Worm (Caenorhabditis elegans) whole organism, early embryonic: ENCODE results near the gene fbxl-2.

Experiments used
- B0310.2 ChIP-seq: sonication (generic microtip); optimal IDR thresholded peaks from 2 replicates; lab custom pipeline; 2016; ENCODE audit warnings: mild to moderate bottlenecking, missing genetic modification characterization, missing compliant biosample characterization
- F13C5.2 ChIP-seq: sonication (generic microtip); optimal IDR thresholded peaks from 2 replicates; lab custom pipeline; 2017; ENCODE audit warnings: mild to moderate bottlenecking, missing genetic modification characterization, inconsistent platforms, missing compliant biosample characterization
- aly-1 ChIP-seq: sonication (generic microtip); optimal IDR thresholded peaks from 2 replicates; lab custom pipeline; 2016; ENCODE audit warnings: missing genetic modification characterization, missing compliant biosample characterization
- ama-1 ChIP-seq: fragments of 150-350 bp; optimal IDR thresholded peaks from 2 replicates; lab custom pipeline; 2014
- ceh-13 ChIP-seq: fragments of 200-800 bp; sonication (Bioruptor generic); optimal IDR thresholded peaks from 2 replicates; lab custom pipeline; 2018; ENCODE audit warnings: mild to moderate bottlenecking, missing genetic modification characterization, missing compliant biosample characterization
- ceh-36 ChIP-seq: sonication (generic microtip); optimal IDR thresholded peaks from 2 replicates; lab custom pipeline; 2016; ENCODE audit warnings: missing genetic modification characterization, inconsistent platforms, missing compliant biosample characterization
- ets-7 ChIP-seq: sonication (generic microtip); optimal IDR thresholded peaks from 2 replicates; lab custom pipeline; 2016; ENCODE audit warnings: missing genotype, missing genetic modification characterization, missing compliant biosample characterization
- flt-1 ChIP-seq: fragments of 200-800 bp; sonication (Bioruptor generic); IDR thresholded peaks from 2 replicates; pipeline ENCODE4 v1.3.6; 2022; ENCODE audit warnings: missing genetic modification characterization, missing compliant biosample characterization
- hmbx-1 ChIP-seq: sonication (generic microtip); optimal IDR thresholded peaks from 2 replicates; lab custom pipeline; 2016; ENCODE audit warnings: mild to moderate bottlenecking, missing genetic modification characterization, missing compliant biosample characterization
- hmg-4 ChIP-seq: fragments of 200-800 bp; sonication (Bioruptor generic); optimal IDR thresholded peaks from 2 replicates; lab custom pipeline; 2018; ENCODE audit warnings: mild to moderate bottlenecking, missing genetic modification characterization, missing compliant biosample characterization
- hnd-1 ChIP-seq: sonication (generic microtip); optimal IDR thresholded peaks from 2 replicates; lab custom pipeline; 2016; ENCODE audit warnings: missing genetic modification characterization, missing compliant biosample characterization
- pes-1 ChIP-seq: fragments of 200-800 bp; sonication (Bioruptor generic); IDR thresholded peaks from 2 replicates; pipeline ENCODE4 v1.3.6; 2022; ENCODE audit warnings: missing genetic modification reagents, missing genetic modification characterization, missing compliant biosample characterization
- scrt-1 ChIP-seq: fragments of 200-800 bp; sonication (Bioruptor generic); IDR thresholded peaks from 2 replicates; pipeline ENCODE4 v1.3.6; 2022; ENCODE audit warnings: missing genetic modification characterization, missing compliant biosample characterization
- sea-1 ChIP-seq: fragments of 200-800 bp; sonication (Bioruptor generic); conservative IDR thresholded peaks from 2 replicates; pipeline ENCODE4 v1.3.6; 2022; ENCODE audit warnings: missing genetic modification characterization, missing compliant biosample characterization
- tbx-11 ChIP-seq: fragments of 200-800 bp; sonication (Bioruptor generic); IDR thresholded peaks from 2 replicates; pipeline ENCODE4 v1.3.6; 2022; ENCODE audit warnings: missing genetic modification characterization, missing compliant biosample characterization
- tbx-37 ChIP-seq: fragments of 200-800 bp; sonication (Bioruptor generic); conservative IDR thresholded peaks from 2 replicates; pipeline ENCODE4 v1.3.6; 2022; ENCODE audit warnings: missing genetic modification reagents, missing genetic modification characterization, missing compliant biosample characterization
- tra-4 ChIP-seq: sonication (generic microtip); optimal IDR thresholded peaks from 2 replicates; lab custom pipeline; 2017; ENCODE audit warnings: missing genetic modification characterization, missing compliant biosample characterization

The fbxl-2 gene

DNA sequence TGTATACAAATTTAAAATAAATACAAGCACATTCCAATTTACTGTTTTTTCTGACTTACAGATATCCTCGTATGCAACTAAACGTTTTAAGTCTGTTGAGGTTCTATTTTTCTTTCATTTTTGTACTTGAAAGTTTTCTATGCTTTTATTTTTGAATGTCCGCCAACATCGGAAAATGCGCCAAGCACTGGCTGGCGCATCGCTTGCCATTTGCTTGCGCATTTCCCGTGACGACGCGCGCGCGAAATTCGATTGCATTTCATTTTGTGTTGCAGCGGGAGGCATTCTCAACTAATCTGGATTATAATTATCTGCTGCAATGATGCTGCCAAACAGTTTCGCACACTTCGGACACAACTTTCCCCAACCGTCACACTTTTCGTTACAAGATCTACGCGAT lies at the start of gene fbxl-2:
Gene fbxl-2 (plus strand): TSS at position 278 of the 400 bp plus-strand sequence.
- TF ChIP-seq hnd-1 (peak; percentile 40), ceh-36 (tag; lab: Kevin White, UChicago) (peak; percentile 56), B0310.2 (tag; lab: Kevin White, UChicago) (peak; percentile 34), sea-1 (GFP tag; lab: Robert Waterston, UW) (peak; percentile 44; the same call in 1 of the 2 replicates), scrt-1 (GFP tag; lab: Robert Waterston, UW) (0 out of 2 replicates have a peak, but pooled peaks have one; percentile 65), aly-1 (tag; lab: Kevin White, UChicago) (no peak), tbx-37 (no peak), hmg-4 (GFP tag; lab: Kevin White, UChicago) (peak; percentile 71), F13C5.2 (tag; lab: Kevin White, UChicago) (peak; percentile 94), flt-1 (peak; percentile 80; the same call in 1 of the 2 replicates), ceh-13 (GFP tag; lab: Kevin White, UChicago) (no peak), ets-7 (peak; percentile 10), tbx-11 (GFP tag; lab: Robert Waterston, UW) (peak; percentile 56; the same call in 1 of the 2 replicates)

DNA sequence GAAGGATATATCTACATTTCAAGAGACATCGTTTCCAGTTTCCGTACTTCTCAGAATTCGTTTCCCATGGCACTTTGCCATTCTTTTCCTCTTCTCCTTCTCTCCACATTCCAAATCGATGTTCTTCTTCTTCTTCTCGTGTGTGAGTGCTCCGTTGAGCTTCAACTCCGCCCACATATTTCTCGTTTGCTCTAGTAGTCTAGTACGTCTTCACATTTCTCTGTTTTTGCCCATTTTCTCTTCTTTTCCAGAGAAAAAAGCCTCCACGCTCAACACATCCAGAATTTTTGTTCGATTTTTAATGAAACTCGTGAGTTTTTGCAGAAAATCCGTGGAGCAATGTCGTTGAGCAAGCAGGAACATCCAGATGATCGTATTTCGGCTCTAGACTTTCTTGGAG lies 48.2 kb upstream of the fbxl-2 start, which contains the start of gene T04A8.18:
Gene T04A8.18 (plus strand): TSS at position 301 of the 400 bp plus-strand sequence.
- TF ChIP-seq tra-4 = no peak
- no peak for TF ChIP-seq tbx-11 (GFP tag; lab: Robert Waterston, UW)
- TF ChIP-seq sea-1 (GFP tag; lab: Robert Waterston, UW) = no peak
- TF ChIP-seq F13C5.2 (tag; lab: Kevin White, UChicago) = no peak
- TF ChIP-seq scrt-1 (GFP tag; lab: Robert Waterston, UW) = no peak
- TF ChIP-seq B0310.2 (tag; lab: Kevin White, UChicago) = no peak
- no peak for TF ChIP-seq ceh-13 (GFP tag; lab: Kevin White, UChicago)
- no peak for TF ChIP-seq hmbx-1 (tag; lab: Kevin White, UChicago)
- no peak for TF ChIP-seq tbx-37

DNA sequence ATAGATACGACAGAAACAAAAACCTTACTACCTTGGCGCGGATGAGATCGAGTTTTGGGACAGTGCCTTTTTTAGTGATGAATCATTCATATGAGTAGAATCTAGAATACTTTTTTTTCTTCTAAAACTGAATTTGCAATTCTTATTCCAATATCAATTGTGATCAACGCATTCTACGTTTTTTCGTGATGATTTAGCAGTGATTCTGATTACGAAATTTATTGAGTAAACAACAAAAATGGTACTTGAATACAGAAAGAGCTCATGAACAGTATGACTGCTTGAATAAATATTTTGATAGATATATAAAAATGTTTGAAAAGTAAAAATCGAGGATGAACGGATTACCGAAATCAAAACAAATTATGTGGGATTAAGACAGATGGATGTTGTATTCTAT lies 42.0 kb upstream of the fbxl-2 start, which contains the start of gene him-18:
Gene him-18 (minus strand): TSS at position 101 of the 400 bp plus-strand sequence.
- TF ChIP-seq sea-1 (GFP tag; lab: Robert Waterston, UW) (no peak), tbx-37 (no peak), ets-7 (no peak), tbx-11 (GFP tag; lab: Robert Waterston, UW) (no peak), B0310.2 (tag; lab: Kevin White, UChicago) (no peak), ama-1 (lab: Kevin White, UChicago) (no peak), aly-1 (tag; lab: Kevin White, UChicago) (no peak), F13C5.2 (tag; lab: Kevin White, UChicago) (no peak), pes-1 (GFP tag; lab: Robert Waterston, UW) (no peak), ceh-36 (tag; lab: Kevin White, UChicago) (no peak), hmbx-1 (tag; lab: Kevin White, UChicago) (no peak), ceh-13 (GFP tag; lab: Kevin White, UChicago) (no peak), tra-4 (no peak)

DNA sequence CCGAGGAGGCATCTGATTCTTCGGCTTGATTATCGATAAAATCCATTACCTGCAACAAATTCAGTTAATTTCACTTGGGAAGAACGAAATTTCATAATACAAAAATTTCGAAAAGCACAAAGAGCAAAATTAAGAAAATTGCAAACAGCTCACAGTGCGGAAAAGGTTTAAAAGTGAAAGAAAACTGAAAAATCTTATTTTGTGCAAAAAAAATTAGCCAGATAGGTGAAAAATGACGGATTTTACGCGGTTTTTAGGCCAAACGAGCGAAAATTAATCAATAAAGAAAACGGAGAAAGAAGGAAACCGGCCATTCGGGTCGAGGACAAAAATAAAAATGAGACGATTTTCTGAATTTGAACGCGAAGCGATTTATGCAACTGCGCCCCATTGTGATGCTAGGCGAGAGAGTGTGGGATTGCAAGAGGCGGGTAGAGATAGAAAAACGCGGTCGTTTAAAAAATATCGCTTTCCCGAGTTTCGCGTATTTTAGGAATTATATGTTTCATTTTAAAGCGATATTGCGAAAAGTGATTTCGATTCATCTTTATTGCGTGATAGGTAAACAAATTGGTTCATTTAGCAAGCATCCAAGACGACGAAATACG lies 36.3 kb upstream of the fbxl-2 start, which contains the start of gene emb-5:
Gene emb-5 (minus strand): TSS at position 51 of the 608 bp plus-strand sequence.
- no peak for TF ChIP-seq scrt-1 (GFP tag; lab: Robert Waterston, UW)
- TF ChIP-seq ceh-13 (GFP tag; lab: Kevin White, UChicago) = no peak
- no peak for TF ChIP-seq aly-1 (tag; lab: Kevin White, UChicago)
- no peak for TF ChIP-seq ceh-36 (tag; lab: Kevin White, UChicago)
- no peak for TF ChIP-seq hmg-4 (GFP tag; lab: Kevin White, UChicago)
- no peak for TF ChIP-seq sea-1 (GFP tag; lab: Robert Waterston, UW)
- TF ChIP-seq tbx-11 (GFP tag; lab: Robert Waterston, UW) = no peak
- TF ChIP-seq tra-4 = no peak
- no peak for TF ChIP-seq hmbx-1 (tag; lab: Kevin White, UChicago)
- no peak for TF ChIP-seq tbx-37
- TF ChIP-seq flt-1 = no peak
- TF ChIP-seq hnd-1 = no peak
- TF ChIP-seq ets-7 = no peak
- TF ChIP-seq ama-1 (lab: Kevin White, UChicago) = no peak
- no peak for TF ChIP-seq B0310.2 (tag; lab: Kevin White, UChicago)

DNA sequence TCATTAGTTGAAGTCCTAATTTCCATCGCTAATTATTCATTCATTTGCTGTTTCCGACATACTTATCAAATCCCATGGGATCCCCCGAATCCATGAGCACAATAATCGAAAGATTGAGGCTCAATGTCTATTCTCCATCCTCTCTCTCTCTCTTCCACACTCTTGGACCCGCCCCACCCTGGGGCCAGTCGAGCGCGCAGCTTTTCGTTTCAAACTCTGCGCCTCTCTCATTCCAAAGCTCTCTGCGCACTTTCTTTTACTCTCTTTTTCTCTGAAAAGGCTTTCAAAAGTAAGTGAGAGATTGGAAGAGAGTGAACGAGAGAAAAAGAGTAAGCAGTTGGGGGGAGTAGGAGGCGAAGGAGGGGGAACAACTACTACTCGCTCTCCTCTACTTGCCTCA lies 35.3 kb upstream of the fbxl-2 start, which contains the start of gene acy-1:
Gene acy-1 (plus strand): TSS at position 346 of the 400 bp plus-strand sequence.
- peak; percentile 56 for TF ChIP-seq hmg-4 (GFP tag; lab: Kevin White, UChicago)
- peak; percentile 11 for TF ChIP-seq F13C5.2 (tag; lab: Kevin White, UChicago)
- no peak for TF ChIP-seq ets-7
- no peak for TF ChIP-seq sea-1 (GFP tag; lab: Robert Waterston, UW)

DNA sequence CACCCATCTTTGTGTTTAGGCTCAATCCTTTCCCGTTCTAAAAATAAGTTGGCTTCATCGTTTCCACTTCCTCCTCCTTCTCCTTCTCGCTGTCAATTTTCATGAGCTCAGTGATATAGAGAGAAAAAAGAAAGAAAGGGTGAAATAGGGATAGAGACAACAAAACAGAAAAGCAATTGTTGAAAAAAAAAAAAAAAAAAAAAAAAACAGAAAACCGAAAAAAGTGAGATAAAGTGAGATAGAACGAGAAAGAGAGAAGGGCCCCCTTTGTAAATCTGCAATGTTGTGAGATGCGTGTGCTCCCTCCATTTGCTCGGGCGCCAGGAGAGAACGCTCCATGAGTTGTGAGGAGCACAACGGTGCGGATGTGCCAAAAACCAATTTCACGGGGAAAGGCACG lies 33.1 kb upstream of the fbxl-2 start:
- TF ChIP-seq hmg-4 (GFP tag; lab: Kevin White, UChicago) (no peak), sea-1 (GFP tag; lab: Robert Waterston, UW) (no peak), flt-1 (no peak), ceh-36 (tag; lab: Kevin White, UChicago) (no peak), ama-1 (lab: Kevin White, UChicago) (no peak), F13C5.2 (tag; lab: Kevin White, UChicago) (no peak), tra-4 (no peak), tbx-11 (GFP tag; lab: Robert Waterston, UW) (no peak), hmbx-1 (tag; lab: Kevin White, UChicago) (no peak), ceh-13 (GFP tag; lab: Kevin White, UChicago) (no peak), scrt-1 (GFP tag; lab: Robert Waterston, UW) (no peak)

DNA sequence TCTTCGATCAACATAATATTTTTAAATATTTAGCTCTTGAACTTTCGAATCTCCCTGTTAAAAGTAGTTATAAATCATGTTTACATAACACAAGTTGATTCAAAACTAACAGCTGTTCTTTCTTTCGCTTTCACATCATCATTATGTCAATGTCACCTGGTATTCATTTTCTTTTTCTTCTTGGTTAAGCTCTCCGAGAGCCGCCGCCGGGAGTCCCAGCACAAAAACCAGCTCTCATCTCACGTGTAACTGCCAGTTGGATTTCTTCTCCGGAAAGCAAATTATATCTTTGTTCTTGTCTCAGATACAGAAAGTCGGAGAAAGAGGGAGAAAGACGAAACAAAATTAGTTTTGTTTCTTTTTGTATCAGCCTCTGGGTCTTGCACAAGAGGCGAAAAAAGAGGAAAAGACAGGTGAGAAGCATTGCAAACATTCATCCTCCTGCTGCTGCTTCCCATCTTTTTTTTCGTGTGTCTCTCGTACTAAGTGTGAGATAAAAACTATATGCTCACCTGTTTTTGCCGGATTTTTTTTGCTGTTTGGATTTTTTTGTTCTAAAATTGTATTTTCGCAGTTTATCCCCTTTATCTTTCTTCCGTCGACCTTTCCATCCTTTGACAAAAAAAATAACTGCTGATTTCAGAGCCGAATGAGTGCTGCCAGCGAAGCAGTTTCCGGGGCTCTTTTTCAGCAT lies 25.6 kb upstream of the fbxl-2 start, which contains the start of gene F17C8.3:
Gene F17C8.3 (plus strand): TSS at position 644 of the 694 bp plus-strand sequence.
- TF ChIP-seq tra-4 (no peak), F13C5.2 (tag; lab: Kevin White, UChicago) (no peak), ets-7 (no peak), ama-1 (lab: Kevin White, UChicago) (no peak), B0310.2 (tag; lab: Kevin White, UChicago) (no peak), scrt-1 (GFP tag; lab: Robert Waterston, UW) (no peak), ceh-13 (GFP tag; lab: Kevin White, UChicago) (no peak), tbx-37 (no peak), sea-1 (GFP tag; lab: Robert Waterston, UW) (no peak), ceh-36 (tag; lab: Kevin White, UChicago) (no peak), tbx-11 (GFP tag; lab: Robert Waterston, UW) (no peak), pes-1 (GFP tag; lab: Robert Waterston, UW) (no peak), hmbx-1 (tag; lab: Kevin White, UChicago) (no peak), aly-1 (tag; lab: Kevin White, UChicago) (no peak), hnd-1 (no peak), flt-1 (no peak)
